Fruit fly (Drosophila melanogaster): ENCODE measurements around the gene CG33635.

CG33635 gene

DNA sequence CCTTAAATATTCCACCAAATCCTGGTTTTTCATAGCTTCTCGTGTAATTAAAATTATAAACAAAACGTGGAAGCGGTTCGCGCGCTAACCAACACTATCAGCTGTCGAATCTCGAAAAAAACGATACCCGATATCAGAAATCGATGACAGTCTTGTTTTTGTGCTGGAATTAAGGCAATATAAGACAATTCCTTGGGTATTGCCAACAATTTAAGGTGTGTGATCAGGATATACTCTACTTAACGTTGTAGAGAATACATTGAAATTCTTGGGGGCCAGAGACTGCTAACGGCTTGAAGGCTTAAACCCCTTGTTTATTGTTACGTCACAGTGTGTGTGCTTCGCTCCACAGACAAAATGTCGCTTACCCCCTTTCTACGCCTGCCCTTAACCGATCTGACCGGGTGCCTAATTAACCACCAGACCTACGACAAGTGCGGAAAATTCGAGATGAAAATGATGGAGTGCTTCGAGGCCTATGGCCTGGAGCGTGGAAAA lies 3.2 kb downstream of the CG33635 start, which contains the start of gene Pus10 (continued):
- no peak for TF ChIP-seq dysf (GFP tag; IDR thresholded peaks at IDR 0.05)
- TF ChIP-seq ac (GFP tag; optimal IDR thresholded peaks at IDR 0.05): no peak
- TF ChIP-seq aop (GFP tag; IDR thresholded peaks at IDR 0.05): no peak
- no peak for TF ChIP-seq CG2199 (GFP tag; IDR thresholded peaks at IDR 0.05)
- no peak for TF ChIP-seq Deaf1 (tag; optimal IDR thresholded peaks at IDR 0.05)
- no peak for TF ChIP-seq ftz-f1 (GFP tag; optimal IDR thresholded peaks at IDR 0.05)
- no peak for TF ChIP-seq chif (GFP tag; optimal IDR thresholded peaks at IDR 0.05)
- peak; percentile 64 for TF ChIP-seq stwl (tag; optimal IDR thresholded peaks at IDR 0.05)
- TF ChIP-seq D (optimal IDR thresholded peaks at IDR 0.05): peak; percentile 83
- TF ChIP-seq D (GFP tag; optimal IDR thresholded peaks at IDR 0.05): no peak
- TF ChIP-seq CG12942 (GFP tag; optimal IDR thresholded peaks at IDR 0.05): no peak
- no peak for TF ChIP-seq CG42726 (GFP tag; IDR thresholded peaks at IDR 0.05; ENCODE audit: partially characterized antibody)
- TF ChIP-seq az2 (GFP tag; optimal IDR thresholded peaks at IDR 0.05): no peak
- TF ChIP-seq Max (GFP tag; optimal IDR thresholded peaks at IDR 0.05): peak; percentile 27
- TF ChIP-seq ro (GFP tag; IDR thresholded peaks at IDR 0.05): no peak
- TF ChIP-seq lab (GFP tag; optimal IDR thresholded peaks at IDR 0.05): no peak
- no peak for TF ChIP-seq dmrt99B (tag; optimal IDR thresholded peaks at IDR 0.05)
- no peak for TF ChIP-seq HmgZ (tag; optimal IDR thresholded peaks at IDR 0.05)
- TF ChIP-seq CG4854 (GFP tag; optimal IDR thresholded peaks at IDR 0.05): no peak
- no peak for TF ChIP-seq Fer2 (tag; optimal IDR thresholded peaks at IDR 0.05)
- TF ChIP-seq CG10366 (GFP tag; IDR thresholded peaks at IDR 0.05): no peak
- no peak for TF ChIP-seq CG8281 (tag; optimal IDR thresholded peaks at IDR 0.05)
- no peak for TF ChIP-seq Atf-2 (GFP tag; optimal IDR thresholded peaks at IDR 0.05)
- no peak for TF ChIP-seq insv (GFP tag; optimal IDR thresholded peaks at IDR 0.05)
- no peak for TF ChIP-seq C15 (GFP tag; IDR thresholded peaks at IDR 0.05)
- TF ChIP-seq Aef1 (GFP tag; IDR thresholded peaks at IDR 0.05): no peak
- TF ChIP-seq CG2116 (GFP tag; optimal IDR thresholded peaks at IDR 0.05): peak; percentile 39
- TF ChIP-seq corto (GFP tag; optimal IDR thresholded peaks at IDR 0.05): no peak
- TF ChIP-seq CG31224 (GFP tag; IDR thresholded peaks at IDR 0.05): no peak
- no peak for TF ChIP-seq H2.0 (GFP tag; IDR thresholded peaks at IDR 0.05)
- no peak for TF ChIP-seq Nf-YA (GFP tag; IDR thresholded peaks at IDR 0.05)
- no peak for TF ChIP-seq pb (GFP tag; optimal IDR thresholded peaks at IDR 0.05)
- no peak for TF ChIP-seq run (tag; optimal IDR thresholded peaks at IDR 0.05)
- no peak for TF ChIP-seq CG4707 (GFP tag; optimal IDR thresholded peaks at IDR 0.05)
- TF ChIP-seq Sry-δ (GFP tag; optimal IDR thresholded peaks at IDR 0.05): peak; percentile 40
- TF ChIP-seq Ets97D (GFP tag; optimal IDR thresholded peaks at IDR 0.05): peak; percentile 27
- no peak for TF ChIP-seq CG32772 (GFP tag; IDR thresholded peaks at IDR 0.05)
- TF ChIP-seq Xbp1 (GFP tag; optimal IDR thresholded peaks at IDR 0.05): no peak
- TF ChIP-seq lilli (GFP tag; optimal IDR thresholded peaks at IDR 0.05): peak; percentile 18
- TF ChIP-seq Dp (GFP tag; optimal IDR thresholded peaks at IDR 0.05): peak; percentile 38
- TF ChIP-seq Adf1 (GFP tag; IDR thresholded peaks at IDR 0.05): no peak
- no peak for TF ChIP-seq tup (GFP tag; optimal IDR thresholded peaks at IDR 0.05)
- TF ChIP-seq CG10321 (GFP tag; IDR thresholded peaks at IDR 0.05): no peak
- no peak for TF ChIP-seq croc (GFP tag; conservative IDR thresholded peaks at IDR 0.05)
- TF ChIP-seq CG3995 (GFP tag; optimal IDR thresholded peaks at IDR 0.05): no peak
- no peak for TF ChIP-seq org-1 (GFP tag; optimal IDR thresholded peaks at IDR 0.05)
- no peak for TF ChIP-seq zen2 (GFP tag; IDR thresholded peaks at IDR 0.05; ENCODE audit: partially characterized antibody)
- peak in 1 of 2 experiments; percentile 99 for TF ChIP-seq Pdp1 (GFP tag; optimal IDR thresholded peaks at IDR 0.05)
- TF ChIP-seq pzg (GFP tag; optimal IDR thresholded peaks at IDR 0.05): peak; percentile 50
- TF ChIP-seq MESR4 (GFP tag; optimal IDR thresholded peaks at IDR 0.05): peak; percentile 81
- TF ChIP-seq slp2 (GFP tag; optimal IDR thresholded peaks at IDR 0.05): no peak
- no peak for TF ChIP-seq CG2120 (GFP tag; optimal IDR thresholded peaks at IDR 0.05)
